Worm (Caenorhabditis elegans) whole organism, L3 larva: ENCODE measurements around the gene smi-1.

ENCODE experiments used
- R02D3.7 ChIP-seq: fragments of 150-350 bp; optimal IDR thresholded peaks from 2 replicates; lab custom pipeline; 2014; ENCODE audit warnings: missing biosample characterization, missing genetic modification characterization
- ZK546.5 ChIP-seq: sonication (generic microtip); optimal IDR thresholded peaks from 2 replicates; lab custom pipeline; 2017; ENCODE audit warnings: missing biosample characterization, missing genetic modification characterization
- ceh-28 ChIP-seq: fragments of 150-350 bp; optimal IDR thresholded peaks from 2 replicates; lab custom pipeline; 2014; ENCODE audit warnings: missing biosample characterization, missing genetic modification reagents, missing genetic modification characterization
- ceh-82 ChIP-seq: fragments of 150-350 bp; optimal IDR thresholded peaks from 2 replicates; lab custom pipeline; 2014; ENCODE audit warnings: missing biosample characterization, missing genetic modification characterization
- ceh-9 ChIP-seq: sonication (generic microtip); optimal IDR thresholded peaks from 2 replicates; lab custom pipeline; 2018; ENCODE audit warnings: missing biosample characterization, missing genetic modification characterization
- egl-27 ChIP-seq: sonication (generic microtip); optimal IDR thresholded peaks from 4 replicates; lab custom pipeline; 2017; ENCODE audit warnings: missing biosample characterization, missing genetic modification reagents, missing genetic modification characterization
- elt-1 ChIP-seq: fragments of 150-350 bp; optimal IDR thresholded peaks from 2 replicates; lab custom pipeline; 2014; ENCODE audit warnings: missing biosample characterization, missing genetic modification characterization
- eor-1 ChIP-seq, 2 experiments: fragments of 150-350 bp; optimal IDR thresholded peaks; 2 replicates each; lab custom pipeline; 2014 to 2018; ENCODE audit warnings: missing biosample characterization in 2 of 2, missing genetic modification characterization in 2 of 2
- hmg-11 ChIP-seq: sonication (generic microtip); optimal IDR thresholded peaks from 2 replicates; lab custom pipeline; 2016; ENCODE audit warnings: missing genetic modification characterization, missing compliant biosample characterization
- jun-1 ChIP-seq: fragments of 150-350 bp; optimal IDR thresholded peaks from 2 replicates; lab custom pipeline; 2014; ENCODE audit warnings: missing biosample characterization, missing genetic modification reagents, missing genetic modification characterization
- lin-15B ChIP-seq: fragments of 150-350 bp; optimal IDR thresholded peaks from 2 replicates; lab custom pipeline; 2014; ENCODE audit warnings: missing biosample characterization, missing genetic modification characterization
- lin-39 ChIP-seq: fragments of 150-350 bp; optimal IDR thresholded peaks from 2 replicates; lab custom pipeline; 2018; ENCODE audit warnings: missing biosample characterization, missing genetic modification reagents, missing genetic modification characterization
- lsy-12 ChIP-seq: sonication (generic microtip); optimal IDR thresholded peaks from 2 replicates; lab custom pipeline; 2016; ENCODE audit warnings: mild to moderate bottlenecking, missing genetic modification characterization, missing compliant biosample characterization
- mdl-1 ChIP-seq: fragments of 150-350 bp; optimal IDR thresholded peaks from 2 replicates; lab custom pipeline; 2014; ENCODE audit warnings: missing biosample characterization, missing genetic modification characterization
- mml-1 ChIP-seq: fragments of 150-350 bp; sonication (generic microtip); optimal IDR thresholded peaks from 3 replicates; lab custom pipeline; 2014; ENCODE audit warnings: missing biosample characterization, missing genetic modification characterization
- nfya-1 ChIP-seq: sonication (generic microtip); optimal IDR thresholded peaks from 2 replicates; lab custom pipeline; 2017; ENCODE audit warnings: missing genetic modification characterization, mild to moderate bottlenecking, missing compliant biosample characterization, antibody characterized with exemption, moderate library complexity; ENCODE audit not compliant: insufficient read depth
- nhr-11 ChIP-seq: fragments of 150-350 bp; optimal IDR thresholded peaks from 2 replicates; lab custom pipeline; 2014; ENCODE audit warnings: missing biosample characterization, missing genetic modification characterization
- nhr-12 ChIP-seq: fragments of 150-350 bp; optimal IDR thresholded peaks from 2 replicates; lab custom pipeline; 2014; ENCODE audit warnings: missing biosample characterization, missing genetic modification characterization
- nhr-23 ChIP-seq: fragments of 150-350 bp; optimal IDR thresholded peaks from 2 replicates; lab custom pipeline; 2014; ENCODE audit warnings: missing biosample characterization, missing genetic modification reagents, missing genetic modification characterization
- nhr-237 ChIP-seq: fragments of 150-350 bp; optimal IDR thresholded peaks from 2 replicates; lab custom pipeline; 2014; ENCODE audit warnings: missing biosample characterization, missing genetic modification characterization
- nhr-25 ChIP-seq: sonication (generic microtip); optimal IDR thresholded peaks from 2 replicates; lab custom pipeline; 2017; ENCODE audit warnings: missing biosample characterization, missing genetic modification characterization
- nhr-28 ChIP-seq: fragments of 150-350 bp; optimal IDR thresholded peaks from 2 replicates; lab custom pipeline; 2014; ENCODE audit warnings: missing biosample characterization, missing genetic modification characterization
- nhr-67 ChIP-seq: fragments of 150-350 bp; optimal IDR thresholded peaks from 2 replicates; lab custom pipeline; 2014; ENCODE audit warnings: missing biosample characterization, missing genetic modification characterization
- nhr-76 ChIP-seq: fragments of 150-350 bp; sonication (generic microtip); optimal IDR thresholded peaks from 5 replicates; lab custom pipeline; 2014; ENCODE audit warnings: missing biosample characterization, missing genetic modification characterization
- nhr-77 ChIP-seq: fragments of 150-350 bp; optimal IDR thresholded peaks from 2 replicates; lab custom pipeline; 2014; ENCODE audit warnings: missing biosample characterization, missing genetic modification characterization
- pha-4 ChIP-seq: fragments of 150-350 bp; optimal IDR thresholded peaks from 2 replicates; lab custom pipeline; 2014; ENCODE audit warnings: missing biosample characterization, missing genetic modification reagents, missing genetic modification characterization
- pqm-1 ChIP-seq: fragments of 150-350 bp; optimal IDR thresholded peaks from 2 replicates; lab custom pipeline; 2017; ENCODE audit warnings: missing biosample characterization, missing genetic modification characterization, inconsistent platforms
- sea-2 ChIP-seq: fragments of 150-350 bp; sonication (generic microtip); optimal IDR thresholded peaks from 4 replicates; lab custom pipeline; 2014; ENCODE audit warnings: missing biosample characterization, missing genetic modification reagents, missing genetic modification characterization
- snpc-4 ChIP-seq: fragments of 150-350 bp; optimal IDR thresholded peaks from 2 replicates; lab custom pipeline; 2014; ENCODE audit warnings: missing biosample characterization, missing genetic modification characterization
- tbx-2 ChIP-seq: sonication (generic microtip); optimal IDR thresholded peaks from 2 replicates; lab custom pipeline; 2016; ENCODE audit warnings: mild to moderate bottlenecking, missing genetic modification characterization, missing compliant biosample characterization
- unc-39 ChIP-seq: sonication (generic microtip); optimal IDR thresholded peaks from 4 replicates; lab custom pipeline; 2017; ENCODE audit warnings: missing biosample characterization, missing genetic modification characterization
- unc-62 ChIP-seq: fragments of 150-350 bp; sonication (generic microtip); optimal IDR thresholded peaks from 4 replicates; lab custom pipeline; 2014; ENCODE audit warnings: missing biosample characterization, missing genetic modification reagents, missing genetic modification characterization
- ztf-4 ChIP-seq: fragments of 150-350 bp; optimal IDR thresholded peaks from 2 replicates; lab custom pipeline; 2014; ENCODE audit warnings: missing biosample characterization, missing genetic modification characterization

The smi-1 gene

DNA sequence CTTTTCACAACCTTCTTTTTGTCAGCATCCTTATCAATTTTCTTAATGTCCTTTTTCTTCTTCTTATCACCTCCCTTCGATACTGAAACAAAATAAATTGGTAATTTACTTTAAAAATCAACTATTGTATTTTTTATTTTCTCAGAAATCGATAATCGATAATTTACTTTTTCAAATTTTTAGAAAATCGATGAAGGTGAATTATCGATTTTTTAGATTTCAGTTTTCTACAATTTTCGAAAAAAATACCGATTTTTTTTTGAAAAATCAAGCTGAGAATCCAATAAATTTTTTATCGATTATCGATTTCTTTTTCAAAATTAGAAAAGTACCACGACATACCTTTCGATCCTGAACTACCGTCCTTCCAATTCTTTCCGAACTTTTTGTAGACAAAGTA is 4.5 kb downstream of the smi-1 start:
- TF ChIP-seq ceh-28 (tag; lab: Kevin White, UChicago) (peak; percentile 88), nhr-12 (tag; lab: Kevin White, UChicago) (no peak)

DNA sequence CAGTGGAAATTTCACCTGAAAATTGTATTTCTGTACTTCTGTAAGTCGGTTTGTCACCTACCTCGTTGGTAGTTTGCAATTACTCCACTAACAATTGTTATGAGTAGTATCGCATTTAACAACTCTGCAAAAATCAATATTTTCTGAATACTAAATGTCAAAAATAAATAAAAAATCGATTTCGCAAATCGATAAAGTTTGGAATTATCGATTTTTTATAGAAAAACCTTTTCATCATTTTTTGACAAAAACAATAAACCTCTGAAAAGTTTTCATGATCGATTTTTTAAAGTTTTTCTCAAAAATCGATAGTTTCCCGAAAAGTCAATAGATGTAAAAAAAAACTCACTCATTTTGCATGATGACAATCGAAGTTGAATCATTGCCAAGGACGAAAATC is 8.7 kb downstream of the smi-1 start:
- peak; percentile 83 for TF ChIP-seq ceh-28 (tag; lab: Kevin White, UChicago)
- no peak for TF ChIP-seq tbx-2 (tag; lab: Kevin White, UChicago)
- TF ChIP-seq, all 47 proteins: peak for 1

- no peak for TF ChIP-seq ceh-28 (tag; lab: Kevin White, UChicago)
- TF ChIP-seq mdl-1 (tag; lab: Kevin White, UChicago), result no peak
- TF ChIP-seq nhr-67 (tag; lab: Kevin White, UChicago), result no peak
- TF ChIP-seq lin-15B (tag; lab: Kevin White, UChicago), result no peak
- no peak for TF ChIP-seq nhr-23 (tag; lab: Kevin White, UChicago)
- TF ChIP-seq snpc-4 (tag; lab: Kevin White, UChicago), result no peak
- TF ChIP-seq ceh-9 (tag; lab: Kevin White, UChicago), result no peak
- TF ChIP-seq egl-27 (tag; lab: Kevin White, UChicago), result no peak
- TF ChIP-seq nfya-1 (tag; lab: Kevin White, UChicago), result no peak
- TF ChIP-seq tbx-2 (tag; lab: Kevin White, UChicago), result no peak
Observed at ce11 chrIII:1887354-1887753, 9.2 kb downstream of the smi-1 start, which contains the start of gene B0524.3. B0524.3 (plus strand) TSS chrIII:1887654.

DNA sequence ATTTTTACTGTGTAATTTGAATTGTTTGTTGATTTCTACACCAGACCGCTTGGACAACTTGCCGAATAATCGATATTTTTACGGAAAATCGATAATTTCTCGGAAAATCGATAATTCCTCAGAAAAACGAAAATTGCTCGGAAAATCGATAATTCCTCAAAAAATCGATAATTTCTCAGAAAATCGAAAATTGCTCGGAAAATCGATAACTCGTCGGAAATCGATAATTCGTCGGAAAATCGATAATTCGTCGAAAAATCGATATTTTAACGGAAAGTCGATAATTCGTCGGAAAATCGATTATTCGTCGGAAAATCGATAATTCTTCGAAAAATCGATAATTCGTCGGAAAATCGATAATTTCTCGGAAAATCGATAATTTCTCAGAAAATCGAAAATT is 14.0 kb downstream of the smi-1 start:
- peak; percentile 95 for TF ChIP-seq ceh-28 (tag; lab: Kevin White, UChicago)

ce11 chrIII:1893405-1893804 is 15.2 kb downstream of the smi-1 start:
- TF ChIP-seq lin-15B (tag; lab: Kevin White, UChicago) (no peak), unc-62 (GFP tag; lab: Kevin White, UChicago) (no peak), ceh-28 (tag; lab: Kevin White, UChicago) (no peak), mml-1 (tag; lab: Kevin White, UChicago) (no peak), nhr-77 (tag; lab: Kevin White, UChicago) (no peak), nhr-67 (tag; lab: Kevin White, UChicago) (no peak), pqm-1 (tag; lab: Kevin White, UChicago) (no peak), R02D3.7 (tag; lab: Kevin White, UChicago) (no peak), elt-1 (no peak), nhr-28 (tag; lab: Kevin White, UChicago) (no peak), nhr-25 (no peak)
- TF ChIP-seq, all 47 proteins: peak for 0

ce11 chrIII:1893851-1894250 is 15.7 kb downstream of the smi-1 start, which contains the start of the genes B0524.5 and B0524.2:
B0524.5 (minus strand) TSS chrIII:1893890.
B0524.2 (plus strand) TSS chrIII:1894057.
- TF ChIP-seq eor-1 (tag; optimal IDR thresholded peaks at IDR 0.05; lab: Kevin White, UChicago) (no peak), ceh-28 (tag; lab: Kevin White, UChicago) (peak; percentile 83)
- TF ChIP-seq, all 47 proteins: peak for 1

DNA sequence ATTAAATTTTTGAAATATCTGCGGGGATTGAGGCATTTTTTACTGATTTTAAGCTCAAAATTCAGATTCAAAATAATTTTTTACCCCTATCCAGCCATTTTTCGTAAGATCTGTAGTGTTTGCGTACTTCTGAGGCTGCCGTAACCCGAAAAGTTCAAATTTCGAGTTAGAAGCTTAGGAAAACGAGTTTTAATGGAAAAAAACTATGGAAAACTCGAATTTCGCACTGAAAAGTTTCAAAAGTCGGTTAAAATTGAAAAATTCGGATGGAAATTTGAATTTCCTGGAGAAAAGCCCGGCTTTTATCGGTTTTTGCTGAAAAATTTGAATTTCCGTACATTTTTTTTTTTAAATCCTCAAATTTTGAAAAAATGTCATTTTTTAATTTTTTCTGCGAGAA is 25.8 kb downstream of the smi-1 start:
- TF ChIP-seq ceh-82 (tag; lab: Kevin White, UChicago) (no peak), nhr-76 (tag; lab: Kevin White, UChicago) (no peak), jun-1 (tag; lab: Kevin White, UChicago) (no peak), lsy-12 (tag; lab: Kevin White, UChicago) (no peak), pha-4 (tag; lab: Kevin White, UChicago) (no peak), elt-1 (no peak), unc-39 (tag; lab: Kevin White, UChicago) (no peak), nfya-1 (tag; lab: Kevin White, UChicago) (no peak)

ce11 chrIII:1905589-1905988 is 27.4 kb downstream of the smi-1 start, which contains the start of the genes B0524.6 and pqn-41:
B0524.6 (minus strand) TSS chrIII:1905640.
pqn-41 (plus strand) TSS chrIII:1905958.
- TF ChIP-seq sea-2 (GFP tag; lab: Kevin White, UChicago) (no peak), nhr-237 (tag; lab: Kevin White, UChicago) (no peak), unc-39 (tag; lab: Kevin White, UChicago) (no peak), lin-39 (peak; percentile 36), ceh-9 (tag; lab: Kevin White, UChicago) (no peak), pha-4 (tag; lab: Kevin White, UChicago) (peak; percentile 85), nhr-67 (tag; lab: Kevin White, UChicago) (no peak), pqm-1 (tag; lab: Kevin White, UChicago) (peak; percentile 7), egl-27 (tag; lab: Kevin White, UChicago) (no peak), nhr-76 (tag; lab: Kevin White, UChicago) (no peak), snpc-4 (tag; lab: Kevin White, UChicago) (peak; percentile 54), elt-1 (no peak), ZK546.5 (tag; lab: Kevin White, UChicago) (no peak), lin-15B (tag; lab: Kevin White, UChicago) (peak; percentile 74), nhr-12 (tag; lab: Kevin White, UChicago) (no peak), nhr-11 (no peak), nfya-1 (tag; lab: Kevin White, UChicago) (peak; percentile 61), nhr-28 (tag; lab: Kevin White, UChicago) (no peak), nhr-23 (tag; lab: Kevin White, UChicago) (peak; percentile 75), hmg-11 (tag; lab: Kevin White, UChicago) (peak; percentile 8), nhr-77 (tag; lab: Kevin White, UChicago) (no peak), ztf-4 (tag; lab: Kevin White, UChicago) (no peak)
